Worm (Caenorhabditis elegans) whole organism, L1 larva: Measurements from ENCODE around the gene cpr-9.

Experiments
- ama-1 ChIP-seq: fragments of 150-350 bp; optimal IDR thresholded peaks from 2 replicates; lab custom pipeline; 2014
- ceh-82 ChIP-seq, 3 experiments: fragments of 150-350 bp in 1 of 3; sonication (generic microtip) in 2 of 3; optimal IDR thresholded peaks; 2 replicates each; lab custom pipeline; 2014 to 2017; ENCODE audit warnings: missing biosample characterization in 3 of 3, missing genetic modification characterization in 3 of 3
- egl-13 ChIP-seq: sonication (generic microtip); optimal IDR thresholded peaks from 2 replicates; lab custom pipeline; 2016; ENCODE audit warnings: missing genotype, missing genetic modification reagents, missing genetic modification characterization, missing compliant biosample characterization
- elt-3 ChIP-seq, 6 experiments: fragments of 150-350 bp in 1 of 6; sonication (generic microtip); optimal IDR thresholded peaks; 2 replicates each; lab custom pipeline; 2017 to 2018; ENCODE audit warnings: missing biosample characterization in 6 of 6, missing genetic modification characterization in 6 of 6, inconsistent platforms in 1 of 6
- grh-1 ChIP-seq: fragments of 200-800 bp; sonication (Bioruptor generic); IDR thresholded peaks from 2 replicates; pipeline ENCODE4 v1.3.6; 2022; ENCODE audit warnings: missing genetic modification reagents, missing genetic modification characterization, missing compliant biosample characterization
- mdl-1 ChIP-seq, 2 experiments: fragments of 150-350 bp; optimal IDR thresholded peaks; 2 replicates each; lab custom pipeline; 2014 to 2017; ENCODE audit warnings: missing biosample characterization in 2 of 2, missing genetic modification characterization in 2 of 2, inconsistent platforms in 1 of 2
- rnt-1 ChIP-seq: sonication (generic microtip); optimal IDR thresholded peaks from 2 replicates; lab custom pipeline; 2016; ENCODE audit warnings: mild to moderate bottlenecking, missing genetic modification characterization, moderate library complexity, missing compliant biosample characterization
- snpc-4 ChIP-seq: fragments of 150-350 bp; optimal IDR thresholded peaks from 2 replicates; lab custom pipeline; 2014; ENCODE audit warnings: missing biosample characterization, missing genetic modification characterization
- sup-37 ChIP-seq: fragments of 200-800 bp; sonication (Bioruptor generic); optimal IDR thresholded peaks from 2 replicates; lab custom pipeline; 2018; ENCODE audit warnings: mild to moderate bottlenecking, missing genetic modification characterization, missing compliant biosample characterization
- unc-62 ChIP-seq: fragments of 150-350 bp; optimal IDR thresholded peaks from 2 replicates; lab custom pipeline; 2014; ENCODE audit warnings: missing biosample characterization, missing genetic modification reagents, missing genetic modification characterization
- ztf-11 ChIP-seq, 2 experiments: sonication (generic microtip); optimal IDR thresholded peaks; 2 replicates each; lab custom pipeline; 2016 to 2017; ENCODE audit warnings: missing genetic modification characterization in 2 of 2, missing biosample characterization in 1 of 2, missing compliant biosample characterization in 1 of 2
- ztf-4 ChIP-seq: fragments of 150-350 bp; optimal IDR thresholded peaks from 2 replicates; lab custom pipeline; 2014; ENCODE audit warnings: missing biosample characterization, missing genetic modification characterization

ce11 chrV:12040823-12041606, 38.2 kb downstream of the cpr-9 start, which contains the start of the genes kup-1 and F10C2.4:
- TF ChIP-seq ama-1 (lab: Kevin White, UChicago) (no peak), rnt-1 (peak; percentile 50), mdl-1 (tag; optimal IDR thresholded peaks at IDR 0.05; lab: Kevin White, UChicago) (no peak), sup-37 (GFP tag; lab: Kevin White, UChicago) (no peak), elt-3 (tag; optimal IDR thresholded peaks at IDR 0.05; lab: Kevin White, UChicago) (peak in 2 of 6 experiments; percentile 50 to 62), ceh-82 (tag; optimal IDR thresholded peaks at IDR 0.05; lab: Kevin White, UChicago) (peak in 1 of 3 experiments; percentile 63), ztf-4 (tag; lab: Kevin White, UChicago) (no peak), unc-62 (GFP tag; lab: Kevin White, UChicago) (no peak), grh-1 (GFP tag; lab: Robert Waterston, UW) (no peak), egl-13 (tag; lab: Kevin White, UChicago) (no peak), snpc-4 (tag; lab: Kevin White, UChicago) (peak; percentile 19), ztf-11 (tag; optimal IDR thresholded peaks at IDR 0.05; lab: Kevin White, UChicago) (no peak)
